Fruit fly (Drosophila melanogaster) whole organism, embryonic: ENCODE results near the gene TM9SF3.
A peak's percentile ranks its signal among the peaks of the same experiment; 100 is the strongest.

Experiments
- B-H1 ChIP-seq: fragments of 200-800 bp; sonication (Bioruptor generic); IDR thresholded peaks from 3 replicates; pipeline ENCODE4 v1.3.6; 2022; ENCODE audit warnings: missing biosample characterization, missing genetic modification characterization
- CG11560 ChIP-seq: fragments of 200-800 bp; sonication (Bioruptor generic); IDR thresholded peaks from 3 replicates; pipeline ENCODE4 v1.3.6; 2022; ENCODE audit warnings: missing biosample characterization, missing genetic modification characterization
- CG11695 ChIP-seq: fragments of 200-800 bp; sonication (Bioruptor generic); IDR thresholded peaks from 3 replicates; pipeline ENCODE4 v1.3.6; 2022; ENCODE audit warnings: missing biosample characterization, missing genetic modification characterization
- CG11696 ChIP-seq: fragments of 200-800 bp; sonication (Bioruptor generic); IDR thresholded peaks from 2 replicates; pipeline ENCODE4 v1.3.6; 2022; ENCODE audit warnings: missing biosample characterization, missing genetic modification characterization
- CG11723 ChIP-seq: fragments of 200-800 bp; sonication (Bioruptor generic); optimal IDR thresholded peaks from 2 replicates; lab custom pipeline; 2017; ENCODE audit warnings: missing biosample characterization, mild to moderate bottlenecking, missing genetic modification characterization
- CG13624 ChIP-seq: fragments of 200-800 bp; sonication (Bioruptor generic); optimal IDR thresholded peaks from 2 replicates; lab custom pipeline; 2016; ENCODE audit warnings: missing biosample characterization, missing genetic modification characterization
- CG16813 ChIP-seq: fragments of 200-800 bp; sonication (Bioruptor generic); IDR thresholded peaks from 3 replicates; pipeline ENCODE4 v1.3.6; 2022; ENCODE audit warnings: missing biosample characterization, missing genetic modification characterization; ENCODE audit not compliant: partially characterized antibody
- CG17385 ChIP-seq: fragments of 200-800 bp; sonication (Bioruptor generic); optimal IDR thresholded peaks from 3 replicates; lab custom pipeline; 2018; ENCODE audit warnings: missing biosample characterization, mild to moderate bottlenecking, missing genetic modification characterization
- CG17802 ChIP-seq: fragments of 200-800 bp; sonication (Bioruptor generic); optimal IDR thresholded peaks from 2 replicates; lab custom pipeline; 2018; ENCODE audit warnings: missing biosample characterization, mild to moderate bottlenecking, missing genetic modification characterization, moderate library complexity
- CG18011 ChIP-seq: fragments of 200-800 bp; sonication (Bioruptor generic); optimal IDR thresholded peaks from 2 replicates; lab custom pipeline; 2017; ENCODE audit warnings: missing biosample characterization, missing genetic modification characterization, mild to moderate bottlenecking, moderate library complexity, missing genotype
- CG18476 ChIP-seq: fragments of 200-800 bp; sonication (Bioruptor generic); optimal IDR thresholded peaks from 2 replicates; lab custom pipeline; 2016; ENCODE audit warnings: missing biosample characterization, mild to moderate bottlenecking, missing genetic modification characterization
- CG2120 ChIP-seq: fragments of 200-800 bp; sonication (Bioruptor generic); optimal IDR thresholded peaks from 3 replicates; lab custom pipeline; 2016; ENCODE audit warnings: missing biosample characterization, missing genetic modification characterization
- CG4404 ChIP-seq: fragments of 200-800 bp; sonication (Bioruptor generic); IDR thresholded peaks from 2 replicates; pipeline ENCODE4 v1.3.6; 2022; ENCODE audit warnings: missing biosample characterization, missing genetic modification characterization
- CG4424 ChIP-seq: fragments of 200-800 bp; sonication (Bioruptor generic); optimal IDR thresholded peaks from 3 replicates; lab custom pipeline; 2016; ENCODE audit warnings: missing biosample characterization, missing genetic modification characterization
- CG4617 ChIP-seq: fragments of 200-800 bp; sonication (Bioruptor generic); optimal IDR thresholded peaks from 3 replicates; lab custom pipeline; 2016; ENCODE audit warnings: missing biosample characterization, missing genetic modification characterization, borderline replicate concordance
- CG7987 ChIP-seq: fragments of 200-800 bp; sonication (Bioruptor generic); optimal IDR thresholded peaks from 2 replicates; lab custom pipeline; 2018; ENCODE audit warnings: missing biosample characterization, mild to moderate bottlenecking, missing genetic modification characterization, moderate library complexity
- CG8359 ChIP-seq: fragments of 200-800 bp; sonication (Bioruptor generic); optimal IDR thresholded peaks from 2 replicates; lab custom pipeline; 2017; ENCODE audit warnings: missing biosample characterization, mild to moderate bottlenecking, missing genetic modification characterization, borderline replicate concordance
- CG8388 ChIP-seq: fragments of 200-800 bp; sonication (Bioruptor generic); optimal IDR thresholded peaks from 2 replicates; lab custom pipeline; 2019; ENCODE audit warnings: missing biosample characterization, mild to moderate bottlenecking, missing genetic modification characterization, moderate library complexity
- CG9727 ChIP-seq: fragments of 200-800 bp; sonication (Bioruptor generic); optimal IDR thresholded peaks from 3 replicates; lab custom pipeline; 2017; ENCODE audit warnings: missing biosample characterization, mild to moderate bottlenecking, missing genetic modification characterization
- CG9817 ChIP-seq: fragments of 200-800 bp; sonication (Bioruptor generic); optimal IDR thresholded peaks from 2 replicates; lab custom pipeline; 2018; ENCODE audit warnings: missing biosample characterization, mild to moderate bottlenecking, missing genetic modification characterization, moderate library complexity
- Camta ChIP-seq: fragments of 200-800 bp; sonication (Bioruptor generic); optimal IDR thresholded peaks from 2 replicates; lab custom pipeline; 2016; ENCODE audit warnings: missing biosample characterization, missing genetic modification characterization
- Dad ChIP-seq: fragments of 200-800 bp; sonication (Bioruptor generic); optimal IDR thresholded peaks from 3 replicates; lab custom pipeline; 2016; ENCODE audit warnings: missing biosample characterization, missing genetic modification characterization
- Dip2 ChIP-seq: fragments of 200-800 bp; sonication (Bioruptor generic); IDR thresholded peaks from 2 replicates; pipeline ENCODE4 v1.3.6; 2022; ENCODE audit warnings: missing biosample characterization, missing genetic modification characterization
- Drgx ChIP-seq: fragments of 200-800 bp; sonication (Bioruptor generic); IDR thresholded peaks from 2 replicates; pipeline ENCODE4 v1.3.6; 2022; ENCODE audit warnings: missing biosample characterization, missing genetic modification characterization
- ERR ChIP-seq: fragments of 200-800 bp; sonication (Bioruptor generic); optimal IDR thresholded peaks from 2 replicates; lab custom pipeline; 2016; ENCODE audit warnings: missing biosample characterization, missing genetic modification characterization
- Nf-YB ChIP-seq: fragments of 200-800 bp; sonication (Bioruptor generic); optimal IDR thresholded peaks from 3 replicates; lab custom pipeline; 2019; ENCODE audit warnings: missing biosample characterization, mild to moderate bottlenecking, missing genetic modification characterization, moderate library complexity
- Stat92E ChIP-seq, 3 experiments: fragments of >200 bp in 2 of 3; fragments of 200-800 bp in 1 of 3; sonication (Bioruptor generic) in 1 of 3; optimal IDR thresholded peaks; 2 replicates each; lab custom pipeline; 2017 to 2019; ENCODE audit warnings: missing biosample characterization in 3 of 3, missing genetic modification characterization in 3 of 3, mild to moderate bottlenecking in 1 of 3, moderate library complexity in 1 of 3
- Vsx1 ChIP-seq: fragments of 200-800 bp; sonication (Bioruptor generic); optimal IDR thresholded peaks from 2 replicates; lab custom pipeline; 2017; ENCODE audit warnings: missing biosample characterization, mild to moderate bottlenecking, missing genetic modification characterization, missing genetic modification reagents
- Xrp1 ChIP-seq: fragments of 200-800 bp; sonication (Bioruptor generic); IDR thresholded peaks from 2 replicates; pipeline ENCODE4 v1.3.6; 2022; ENCODE audit warnings: missing biosample characterization, missing genetic modification characterization
- cas ChIP-seq: fragments of 200-800 bp; sonication (Bioruptor generic); IDR thresholded peaks from 2 replicates; pipeline ENCODE4 v1.3.6; 2022; ENCODE audit warnings: missing biosample characterization, missing genetic modification characterization
- cg ChIP-seq: fragments of 200-800 bp; sonication (Bioruptor generic); optimal IDR thresholded peaks from 3 replicates; lab custom pipeline; 2019; ENCODE audit warnings: missing biosample characterization, mild to moderate bottlenecking, missing genetic modification characterization, moderate library complexity
- chinmo ChIP-seq: fragments of 200-800 bp; sonication (Bioruptor generic); IDR thresholded peaks from 4 replicates; pipeline ENCODE4 v1.3.6; 2022; ENCODE audit warnings: missing biosample characterization, missing genetic modification characterization; ENCODE audit not compliant: partially characterized antibody
- chm ChIP-seq: fragments of 200-800 bp; sonication (Bioruptor generic); IDR thresholded peaks from 2 replicates; pipeline ENCODE4 v1.3.6; 2022; ENCODE audit warnings: missing biosample characterization, missing genetic modification characterization
- chn ChIP-seq: fragments of 200-800 bp; sonication (Bioruptor generic); optimal IDR thresholded peaks from 2 replicates; lab custom pipeline; 2016; ENCODE audit warnings: missing biosample characterization, missing genetic modification characterization
- dati ChIP-seq: fragments of 200-800 bp; sonication (Bioruptor generic); IDR thresholded peaks from 2 replicates; pipeline ENCODE4 v1.3.6; 2022; ENCODE audit warnings: missing biosample characterization, missing genetic modification characterization
- dmrt99B ChIP-seq: fragments of 200-800 bp; sonication (Bioruptor generic); optimal IDR thresholded peaks from 2 replicates; lab custom pipeline; 2018; ENCODE audit warnings: missing biosample characterization, mild to moderate bottlenecking, missing genetic modification characterization, moderate library complexity
- dysf ChIP-seq: fragments of 200-800 bp; sonication (Bioruptor generic); IDR thresholded peaks from 3 replicates; pipeline ENCODE4 v1.3.6; 2022; ENCODE audit warnings: missing biosample characterization, missing genetic modification characterization
- eyg ChIP-seq: fragments of 200-800 bp; sonication (Bioruptor generic); optimal IDR thresholded peaks from 3 replicates; lab custom pipeline; 2016; ENCODE audit warnings: missing biosample characterization, missing genetic modification characterization
- gro ChIP-seq: fragments of 200-800 bp; sonication (Bioruptor generic); optimal IDR thresholded peaks from 2 replicates; lab custom pipeline; 2016; ENCODE audit warnings: missing biosample characterization, missing genetic modification characterization
- ind ChIP-seq: fragments of 200-800 bp; sonication (Bioruptor generic); optimal IDR thresholded peaks from 3 replicates; lab custom pipeline; 2016; ENCODE audit warnings: missing biosample characterization, missing genetic modification characterization
- kay ChIP-seq: fragments of 200-800 bp; sonication (Bioruptor generic); optimal IDR thresholded peaks from 2 replicates; lab custom pipeline; 2016; ENCODE audit warnings: missing biosample characterization, missing genetic modification characterization
- maf-S ChIP-seq: fragments of 200-800 bp; sonication (Bioruptor generic); optimal IDR thresholded peaks from 2 replicates; lab custom pipeline; 2016; ENCODE audit warnings: missing biosample characterization, missing genetic modification characterization
- nau ChIP-seq: fragments of 200-800 bp; sonication (Bioruptor generic); optimal IDR thresholded peaks from 3 replicates; lab custom pipeline; 2017; ENCODE audit warnings: missing biosample characterization, mild to moderate bottlenecking, missing genetic modification characterization, missing genetic modification reagents
- pfk ChIP-seq: fragments of 200-800 bp; sonication (Bioruptor generic); optimal IDR thresholded peaks from 2 replicates; lab custom pipeline; 2018; ENCODE audit warnings: missing biosample characterization, mild to moderate bottlenecking, missing genetic modification characterization, moderate library complexity
- repo ChIP-seq: fragments of 200-800 bp; sonication (Bioruptor generic); optimal IDR thresholded peaks from 2 replicates; lab custom pipeline; 2016; ENCODE audit warnings: missing biosample characterization, missing genetic modification characterization
- scrt ChIP-seq: fragments of 200-800 bp; sonication (Bioruptor generic); optimal IDR thresholded peaks from 2 replicates; lab custom pipeline; 2018; ENCODE audit warnings: missing biosample characterization, mild to moderate bottlenecking, missing genetic modification characterization, moderate library complexity
- ssp ChIP-seq: fragments of 200-800 bp; sonication (Bioruptor generic); IDR thresholded peaks from 2 replicates; pipeline ENCODE4 v1.3.6; 2022; ENCODE audit warnings: missing biosample characterization, missing genetic modification characterization
- tap ChIP-seq: fragments of 200-800 bp; optimal IDR thresholded peaks from 3 replicates; lab custom pipeline; 2019; ENCODE audit warnings: missing biosample characterization, mild to moderate bottlenecking, missing genetic modification characterization, moderate library complexity

The TM9SF3 gene

dm6 chr3L:5577250-5578138 lies 26.3 kb downstream of the TM9SF3 start, which contains the start of gene Msr-110 (continued):
- TF ChIP-seq dysf (GFP tag; lab: Robert Waterston, UW) = peak; percentile 95
- peak; percentile 70 for TF ChIP-seq cas
- peak; percentile 39 for TF ChIP-seq CG8359 (GFP tag; lab: Kevin White, UChicago)
- peak; percentile 69 for TF ChIP-seq cg (GFP tag; lab: Kevin White, UChicago)
- peak; percentile 89 for TF ChIP-seq tap (tag; lab: Kevin White, UChicago)
- peak; percentile 59 for TF ChIP-seq maf-S (GFP tag; lab: Kevin White, UChicago)
- TF ChIP-seq nau (GFP tag; lab: Kevin White, UChicago) = peak; percentile 84
- peak; percentile 97 for TF ChIP-seq Drgx (GFP tag; lab: Robert Waterston, UW)
- peak; percentile 91 for TF ChIP-seq CG9817 (tag; lab: Kevin White, UChicago)
- TF ChIP-seq ERR (GFP tag; lab: Kevin White, UChicago) = no peak
- TF ChIP-seq CG13624 (GFP tag; lab: Kevin White, UChicago) = peak; percentile 78
- peak; percentile 42 for TF ChIP-seq repo (GFP tag; lab: Kevin White, UChicago)
- TF ChIP-seq CG17385 (GFP tag; lab: Kevin White, UChicago) = peak; percentile 88
- peak; percentile 96 for TF ChIP-seq dmrt99B (tag; lab: Kevin White, UChicago)
- TF ChIP-seq CG18011 (GFP tag; lab: Kevin White, UChicago) = peak; percentile 35
- TF ChIP-seq kay = peak; percentile 57
- peak; percentile 81 for TF ChIP-seq Dad (GFP tag; lab: Kevin White, UChicago)
- TF ChIP-seq CG11723 (GFP tag; lab: Kevin White, UChicago) = peak; percentile 70
- peak; percentile 28; the same call in 1 of the 2 replicates for TF ChIP-seq chm
- no peak for TF ChIP-seq Stat92E (GFP tag; optimal IDR thresholded peaks at IDR 0.05; lab: Kevin White, UChicago)
- TF ChIP-seq CG8388 = peak; percentile 72
- no peak for TF ChIP-seq CG16813 (GFP tag; lab: Robert Waterston, UW)
- peak; percentile 76 for TF ChIP-seq CG4424
- TF ChIP-seq gro (GFP tag; lab: Kevin White, UChicago) = no peak
- peak; percentile 77 for TF ChIP-seq CG4404
- TF ChIP-seq CG11560 (tag; lab: Robert Waterston, UW) = peak; percentile 84
- TF ChIP-seq chinmo (GFP tag; lab: Robert Waterston, UW) = peak; percentile 82; the same call in 1 of the 4 replicates
- peak; percentile 74; the same call in 2 of the 3 replicates for TF ChIP-seq B-H1 (GFP tag; lab: Robert Waterston, UW)
- peak; percentile 80 for TF ChIP-seq scrt (GFP tag; lab: Kevin White, UChicago)
- peak; percentile 69 for TF ChIP-seq CG11696 (GFP tag; lab: Robert Waterston, UW)
- peak; percentile 69 for TF ChIP-seq eyg
- peak; percentile 75 for TF ChIP-seq Vsx1 (GFP tag; lab: Kevin White, UChicago)
- peak; percentile 42; the same call in 1 of the 2 replicates for TF ChIP-seq Dip2 (GFP tag; lab: Robert Waterston, UW)
- TF ChIP-seq CG4617 = peak; percentile 24
- peak; percentile 89 for TF ChIP-seq CG2120 (GFP tag; lab: Kevin White, UChicago)
- TF ChIP-seq pfk (GFP tag; lab: Kevin White, UChicago) = peak; percentile 19
- TF ChIP-seq Nf-YB = peak; percentile 62
- TF ChIP-seq dati (GFP tag; lab: Robert Waterston, UW) = peak; percentile 47; the same call in 1 of the 2 replicates
- TF ChIP-seq Camta = peak; percentile 48
- peak; percentile 86 for TF ChIP-seq ind (GFP tag; lab: Kevin White, UChicago)
- TF ChIP-seq CG18476 (GFP tag; lab: Kevin White, UChicago) = peak; percentile 76
- peak; percentile 87 for TF ChIP-seq Xrp1 (GFP tag; lab: Robert Waterston, UW)
- peak; percentile 83 for TF ChIP-seq ssp (GFP tag; lab: Robert Waterston, UW)
- TF ChIP-seq CG9727 (GFP tag; lab: Kevin White, UChicago) = peak; percentile 77
- TF ChIP-seq CG17802 (tag; lab: Kevin White, UChicago) = peak; percentile 51
- TF ChIP-seq CG7987 (GFP tag; lab: Kevin White, UChicago) = peak; percentile 69
- peak; percentile 53 for TF ChIP-seq chn
- peak; percentile 90 for TF ChIP-seq CG11695
